Worm (Caenorhabditis elegans) whole organism, mixed stage, embryonic: ENCODE measurements around the gene scp-1.

Source experiments
- M03D4.4 ChIP-seq: sonication (generic microtip); optimal IDR thresholded peaks from 2 replicates; lab custom pipeline; 2017; ENCODE audit warnings: mild to moderate bottlenecking, missing genetic modification characterization, missing compliant biosample characterization
- elt-3 ChIP-seq: fragments of 150-350 bp; optimal IDR thresholded peaks from 2 replicates; lab custom pipeline; 2014; ENCODE audit warnings: missing biosample characterization, missing genetic modification characterization
- lin-13 ChIP-seq: fragments of 150-350 bp; optimal IDR thresholded peaks from 2 replicates; lab custom pipeline; 2014; ENCODE audit warnings: missing biosample characterization, missing genetic modification characterization
- mep-1 ChIP-seq: fragments of 150-350 bp; optimal IDR thresholded peaks from 2 replicates; lab custom pipeline; 2017; ENCODE audit warnings: missing biosample characterization, missing genetic modification reagents, missing genetic modification characterization, inconsistent platforms
- mls-2 ChIP-seq: sonication (generic microtip); optimal IDR thresholded peaks from 2 replicates; lab custom pipeline; 2016; ENCODE audit warnings: mild to moderate bottlenecking, missing genetic modification characterization, moderate library complexity, missing compliant biosample characterization
- nhr-12 ChIP-seq: fragments of 150-350 bp; optimal IDR thresholded peaks from 2 replicates; lab custom pipeline; 2014; ENCODE audit warnings: missing biosample characterization, missing genetic modification characterization
- nhr-237 ChIP-seq: fragments of 150-350 bp; optimal IDR thresholded peaks from 2 replicates; lab custom pipeline; 2014; ENCODE audit warnings: missing biosample characterization, missing genetic modification characterization
- unc-62 ChIP-seq: fragments of 150-350 bp; optimal IDR thresholded peaks from 2 replicates; lab custom pipeline; 2014; ENCODE audit warnings: missing biosample characterization, missing genetic modification reagents, missing genetic modification characterization
- ztf-11 ChIP-seq: fragments of 150-350 bp; optimal IDR thresholded peaks from 2 replicates; lab custom pipeline; 2014; ENCODE audit warnings: missing biosample characterization, missing genetic modification characterization

DNA sequence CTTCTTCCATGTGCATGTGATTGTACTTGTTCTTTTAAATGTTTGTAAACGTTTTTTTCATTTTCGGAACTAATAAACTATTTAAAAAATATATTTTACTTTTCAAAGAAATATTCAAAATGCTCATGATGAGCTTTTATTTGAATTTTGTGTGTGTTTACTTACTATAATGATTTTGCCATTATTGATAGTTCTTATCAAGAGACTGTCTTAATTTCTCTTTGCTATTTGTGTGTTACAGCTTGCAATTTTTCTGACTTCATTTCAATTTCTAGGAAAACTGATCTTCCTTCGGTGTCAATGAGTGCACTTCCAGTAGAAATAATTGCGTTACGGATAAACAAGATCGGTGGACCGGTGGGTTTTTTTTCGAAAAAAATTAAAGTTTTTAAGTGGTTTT, 41.0 kb downstream of the scp-1 start, which contains the start of gene C06C3.12:
- TF ChIP-seq lin-13 (tag; lab: Kevin White, UChicago) (no peak), M03D4.4 (no peak), unc-62 (GFP tag; lab: Kevin White, UChicago) (no peak), nhr-237 (no peak), ztf-11 (tag; lab: Kevin White, UChicago) (no peak), nhr-12 (tag; lab: Kevin White, UChicago) (no peak), mls-2 (no peak), mep-1 (tag; lab: Kevin White, UChicago) (no peak), elt-3 (tag; lab: Kevin White, UChicago) (no peak)
